Worm (Caenorhabditis elegans): ENCODE measurements around the gene C49A9.6.

The C49A9.6 gene

ce11 chrIV:6210574-6210973 lies at the start of gene C49A9.6, which contains the start of gene ugt-24 (continued):
- TF ChIP-seq D1046.2 (GFP tag; IDR thresholded peaks at IDR 0.05) (no peak), nhr-237 (tag; optimal IDR thresholded peaks at IDR 0.05) (no peak), lin-29 (GFP tag; IDR thresholded peaks at IDR 0.05) (no peak), zfp-2 (tag; optimal IDR thresholded peaks at IDR 0.05) (no peak), lir-3 (tag; optimal IDR thresholded peaks at IDR 0.05) (no peak), mdl-1 (tag; optimal IDR thresholded peaks at IDR 0.05) (no peak), daf-19 (GFP tag; conservative IDR thresholded peaks at IDR 0.05) (no peak), skn-1 (tag; optimal IDR thresholded peaks at IDR 0.05) (no peak), gei-8 (GFP tag; optimal IDR thresholded peaks at IDR 0.05) (no peak), aha-1 (tag) (no peak), mxl-2 (GFP tag; conservative IDR thresholded peaks at IDR 0.05) (no peak)

- TF ChIP-seq egl-43 (GFP tag; IDR thresholded peaks at IDR 0.05) (no peak), zfp-2 (tag; optimal IDR thresholded peaks at IDR 0.05) (no peak), unc-62 (GFP tag; optimal IDR thresholded peaks at IDR 0.05 in 1 of 2) (peak in 1 of 2 experiments; percentile 93), unc-62 (tag; optimal IDR thresholded peaks at IDR 0.05) (no peak), daf-12 (tag; optimal IDR thresholded peaks at IDR 0.05) (no peak), tra-1 (GFP tag; IDR thresholded peaks at IDR 0.05) (no peak), Y105C5A.15 (GFP tag; IDR thresholded peaks at IDR 0.05) (no peak), nhr-25 (tag; optimal IDR thresholded peaks at IDR 0.05; ENCODE audit: borderline replicate concordance, insufficient read depth) (no peak)
These were observed 44.9 kb upstream of the C49A9.6 start for ce11 chrIV:6165787-6166186.

ce11 chrIV:6172959-6173358 lies 37.8 kb upstream of the C49A9.6 start:
- TF ChIP-seq T20F7.1 (GFP tag; optimal IDR thresholded peaks at IDR 0.05) (no peak), D1046.2 (GFP tag; IDR thresholded peaks at IDR 0.05) (no peak), jun-1 (tag; optimal IDR thresholded peaks at IDR 0.05) (no peak), pha-4 (GFP tag; IDR thresholded peaks at IDR 0.05) (no peak), pha-4 (tag; optimal IDR thresholded peaks at IDR 0.05) (no peak), ceh-20 (GFP tag; IDR thresholded peaks at IDR 0.05) (no peak), Y5F2A.4 (GFP tag; optimal IDR thresholded peaks at IDR 0.05) (no peak), fkh-10 (GFP tag; optimal IDR thresholded peaks at IDR 0.05) (peak; percentile 32), R02D3.7 (tag; optimal IDR thresholded peaks at IDR 0.05) (no peak)

- no peak for TF ChIP-seq madf-5 (GFP tag; IDR thresholded peaks at IDR 0.05)
- TF ChIP-seq nhr-25 (tag; optimal IDR thresholded peaks at IDR 0.05; ENCODE audit: borderline replicate concordance, insufficient read depth) = no peak
- no peak for TF ChIP-seq unc-62 (GFP tag; optimal IDR thresholded peaks at IDR 0.05 in 1 of 2)
- TF ChIP-seq unc-62 (tag; optimal IDR thresholded peaks at IDR 0.05) = no peak
- TF ChIP-seq lin-13 (GFP tag; optimal IDR thresholded peaks at IDR 0.05) = no peak
- TF ChIP-seq hlh-11 (tag; optimal IDR thresholded peaks at IDR 0.05) = no peak
- TF ChIP-seq ctbp-1 (GFP tag; IDR thresholded peaks at IDR 0.05) = 0 out of 2 replicates have a peak, but pooled peaks have one; percentile 13
- no peak for TF ChIP-seq dpl-1 (GFP tag; optimal IDR thresholded peaks at IDR 0.05)
- no peak for TF ChIP-seq daf-16 (GFP tag; optimal IDR thresholded peaks at IDR 0.05)
- no peak for TF ChIP-seq daf-16 (tag; optimal IDR thresholded peaks at IDR 0.05)
These were observed 33.4 kb upstream of the C49A9.6 start for ce11 chrIV:6177383-6177782.

ce11 chrIV:6183757-6184156 lies 27.0 kb upstream of the C49A9.6 start, which contains the start of gene unc-77:
unc-77 (minus strand) TSS chrIV:6183857.
- TF ChIP-seq nhr-111 (GFP tag; optimal IDR thresholded peaks at IDR 0.05) = no peak
- TF ChIP-seq dpl-1 (GFP tag; optimal IDR thresholded peaks at IDR 0.05) = no peak
- no peak for TF ChIP-seq spr-3 (GFP tag; optimal IDR thresholded peaks at IDR 0.05)
- TF ChIP-seq zfp-3 (GFP tag; conservative IDR thresholded peaks at IDR 0.05) = no peak
- TF ChIP-seq mdl-1 (tag; optimal IDR thresholded peaks at IDR 0.05) = no peak
- no peak for TF ChIP-seq zip-11 (GFP tag; IDR thresholded peaks at IDR 0.05)
- TF ChIP-seq dmd-6 (GFP tag; IDR thresholded peaks at IDR 0.05) = no peak
- TF ChIP-seq arid-1 (GFP tag; conservative IDR thresholded peaks at IDR 0.05) = no peak
- no peak for TF ChIP-seq fkh-10 (GFP tag; optimal IDR thresholded peaks at IDR 0.05)
- TF ChIP-seq F10B5.3 (tag; optimal IDR thresholded peaks at IDR 0.05) = no peak
- TF ChIP-seq dve-1 (tag; optimal IDR thresholded peaks at IDR 0.05; ENCODE audit: insufficient read depth) = no peak
